Worm (Caenorhabditis elegans) whole organism, L4 larva: ENCODE data around the gene clec-208.
"Not testable (repeated sequence)": the region's sequence is repeated elsewhere in the genome, so short reads cannot be mapped to it uniquely, and the experiment has no call there.

Experiments
- D1046.2 ChIP-seq: fragments of 200-800 bp; sonication (Bioruptor generic); IDR thresholded peaks from 2 replicates; pipeline ENCODE4 v1.3.6; 2022; ENCODE audit warnings: missing genetic modification characterization, missing compliant biosample characterization
- R02D3.7 ChIP-seq: fragments of 150-350 bp; sonication (generic microtip); optimal IDR thresholded peaks from 3 replicates; lab custom pipeline; 2014; ENCODE audit warnings: missing biosample characterization, missing genetic modification characterization
- Y48G9A.11 ChIP-seq: fragments of 200-800 bp; sonication (Bioruptor generic); IDR thresholded peaks from 2 replicates; pipeline ENCODE4 v1.3.6; 2022; ENCODE audit warnings: missing genetic modification reagents, missing genetic modification characterization, missing compliant biosample characterization
- ZK337.2 ChIP-seq: fragments of 200-800 bp; sonication (Bioruptor generic); IDR thresholded peaks from 2 replicates; pipeline ENCODE4 v1.3.6; 2022; ENCODE audit warnings: missing genetic modification reagents, missing genetic modification characterization, missing compliant biosample characterization
- ZK546.5 ChIP-seq, 2 experiments: sonication (generic microtip); optimal IDR thresholded peaks; 2 replicates each; lab custom pipeline; 2017; ENCODE audit warnings: missing biosample characterization in 2 of 2, missing genetic modification characterization in 2 of 2
- aha-1 ChIP-seq: fragments of 150-350 bp; peaks from one replicate; lab custom pipeline; 2014; ENCODE audit warnings: missing biosample characterization, missing genetic modification characterization
- ama-1 ChIP-seq: fragments of 150-350 bp; optimal IDR thresholded peaks from 2 replicates; lab custom pipeline; 2014; ENCODE audit warnings: inconsistent platforms, mixed read lengths
- ceh-32 ChIP-seq: sonication (generic microtip); optimal IDR thresholded peaks from 2 replicates; lab custom pipeline; 2016; ENCODE audit warnings: mild to moderate bottlenecking, missing genetic modification characterization, missing compliant biosample characterization; ENCODE audit not compliant: poor library complexity
- ceh-82 ChIP-seq: sonication (generic microtip); optimal IDR thresholded peaks from 2 replicates; lab custom pipeline; 2017; ENCODE audit warnings: missing biosample characterization, missing genetic modification characterization
- daf-12 ChIP-seq: fragments of 150-350 bp; optimal IDR thresholded peaks from 2 replicates; lab custom pipeline; 2014; ENCODE audit warnings: missing biosample characterization, missing genetic modification reagents, missing genetic modification characterization
- daf-8 ChIP-seq: fragments of 200-800 bp; sonication (Bioruptor generic); IDR thresholded peaks from 2 replicates; pipeline ENCODE4 v1.3.6; 2022; ENCODE audit warnings: missing genetic modification characterization, missing compliant biosample characterization
- dmd-6 ChIP-seq: fragments of 200-800 bp; sonication (Bioruptor generic); IDR thresholded peaks from 2 replicates; pipeline ENCODE4 v1.3.6; 2022; ENCODE audit warnings: missing genetic modification reagents, missing genetic modification characterization, missing compliant biosample characterization
- dmd-8 ChIP-seq: fragments of 200-800 bp; sonication (Bioruptor generic); IDR thresholded peaks from 2 replicates; pipeline ENCODE4 v1.3.6; 2022; ENCODE audit warnings: missing genetic modification characterization, missing compliant biosample characterization
- gei-8 ChIP-seq: fragments of 200-800 bp; sonication (Bioruptor generic); optimal IDR thresholded peaks from 2 replicates; lab custom pipeline; 2018; ENCODE audit warnings: mild to moderate bottlenecking, missing genetic modification characterization, missing compliant biosample characterization
- hlh-11 ChIP-seq: fragments of 200-800 bp; sonication (Bioruptor generic); optimal IDR thresholded peaks from 2 replicates; lab custom pipeline; 2018; ENCODE audit warnings: mild to moderate bottlenecking, missing genetic modification characterization, missing compliant biosample characterization
- mep-1 ChIP-seq: fragments of 150-350 bp; sonication (generic microtip); optimal IDR thresholded peaks from 3 replicates; lab custom pipeline; 2014; ENCODE audit warnings: missing biosample characterization, missing genetic modification characterization
- mes-2 ChIP-seq: sonication (generic microtip); optimal IDR thresholded peaks from 2 replicates; lab custom pipeline; 2016; ENCODE audit warnings: missing genotype, mild to moderate bottlenecking, missing genetic modification characterization, missing compliant biosample characterization; ENCODE audit not compliant: poor library complexity, severe bottlenecking
- mxl-2 ChIP-seq: fragments of 200-800 bp; sonication (Bioruptor generic); conservative IDR thresholded peaks from 2 replicates; pipeline ENCODE4 v1.3.6; 2022; ENCODE audit warnings: missing genetic modification reagents, missing genetic modification characterization, missing compliant biosample characterization
- mxl-3 ChIP-seq: fragments of 200-800 bp; sonication (Bioruptor generic); optimal IDR thresholded peaks from 2 replicates; lab custom pipeline; 2018; ENCODE audit warnings: mild to moderate bottlenecking, missing genetic modification characterization, missing compliant biosample characterization
- nhr-28 ChIP-seq: fragments of 150-350 bp; optimal IDR thresholded peaks from 2 replicates; lab custom pipeline; 2014; ENCODE audit warnings: missing biosample characterization, missing genetic modification characterization
- pqm-1 ChIP-seq: sonication (generic microtip); optimal IDR thresholded peaks from 2 replicates; lab custom pipeline; 2017; ENCODE audit warnings: missing biosample characterization, missing genetic modification characterization
- saeg-2 ChIP-seq: fragments of 200-800 bp; sonication (Bioruptor generic); IDR thresholded peaks from 2 replicates; pipeline ENCODE4 v1.3.6; 2022; ENCODE audit warnings: missing genetic modification reagents, missing genetic modification characterization, missing compliant biosample characterization
- skn-1 ChIP-seq: fragments of 150-350 bp; optimal IDR thresholded peaks from 2 replicates; lab custom pipeline; 2014; ENCODE audit warnings: missing biosample characterization, missing genetic modification characterization
- spr-3 ChIP-seq: fragments of 200-800 bp; sonication (Bioruptor generic); optimal IDR thresholded peaks from 2 replicates; lab custom pipeline; 2018; ENCODE audit warnings: mild to moderate bottlenecking, missing genetic modification characterization, missing compliant biosample characterization
- tra-1 ChIP-seq: fragments of 200-800 bp; sonication (Bioruptor generic); IDR thresholded peaks from 2 replicates; pipeline ENCODE4 v1.3.6; 2022; ENCODE audit warnings: missing genetic modification reagents, missing genetic modification characterization, missing compliant biosample characterization
- unc-39 ChIP-seq: sonication (generic microtip); optimal IDR thresholded peaks from 2 replicates; lab custom pipeline; 2017; ENCODE audit warnings: missing biosample characterization, missing genetic modification characterization
- zip-11 ChIP-seq: fragments of 200-800 bp; sonication (Bioruptor generic); IDR thresholded peaks from 2 replicates; pipeline ENCODE4 v1.3.6; 2022; ENCODE audit warnings: missing genetic modification characterization, missing compliant biosample characterization

Gene clec-208

ce11 chrV:2144408-2144807, 46.7 kb downstream of the clec-208 start, which contains the start of gene F22F7.12:
F22F7.12 (minus strand) TSS chrV:2144508.
- TF ChIP-seq unc-39; mep-1 (tag; lab: Kevin White, UChicago); zip-11 (GFP tag; lab: Robert Waterston, UW): not testable (repeated sequence)

DNA sequence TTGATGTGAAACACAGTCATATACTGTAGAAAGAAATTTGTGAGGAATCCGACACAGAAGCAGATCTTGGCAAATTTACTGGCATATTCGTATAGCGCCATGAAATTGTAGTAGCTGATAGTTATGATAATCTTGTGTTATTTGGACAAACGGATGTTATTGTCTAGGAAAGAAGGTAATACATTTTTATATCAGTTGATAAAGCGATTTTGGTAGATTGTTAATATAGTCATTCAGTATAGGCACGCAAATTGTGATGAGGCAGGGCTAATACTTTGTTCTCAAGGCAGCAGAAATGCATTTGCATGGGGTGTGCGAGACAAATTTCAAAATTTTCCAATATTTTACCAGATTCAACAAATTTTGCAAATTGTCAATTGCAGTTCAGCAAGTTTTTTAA, 48.3 kb downstream of the clec-208 start, which contains the start of gene str-52:
Gene str-52 (minus strand): TSS at position 101 of the 400 bp plus-strand sequence.
- TF ChIP-seq ceh-32 (tag; lab: Kevin White, UChicago): no peak
- no peak for TF ChIP-seq tra-1
- TF ChIP-seq mxl-3 (GFP tag; lab: Kevin White, UChicago): no peak
- no peak for TF ChIP-seq mxl-2 (GFP tag; lab: Robert Waterston, UW)
- no peak for TF ChIP-seq hlh-11 (tag; lab: Kevin White, UChicago)
- no peak for TF ChIP-seq ceh-82 (tag; lab: Kevin White, UChicago)
- TF ChIP-seq R02D3.7: no peak
- TF ChIP-seq dmd-6 (GFP tag; lab: Robert Waterston, UW): no peak
- TF ChIP-seq pqm-1 (tag; lab: Kevin White, UChicago): no peak
- TF ChIP-seq Y48G9A.11 (GFP tag; lab: Robert Waterston, UW): no peak
- no peak for TF ChIP-seq ZK337.2 (GFP tag; lab: Robert Waterston, UW)
- no peak for TF ChIP-seq D1046.2
- no peak for TF ChIP-seq dmd-8 (GFP tag; lab: Robert Waterston, UW)
- no peak for TF ChIP-seq mes-2
- TF ChIP-seq spr-3 (GFP tag; lab: Kevin White, UChicago): no peak
- no peak for TF ChIP-seq saeg-2 (GFP tag; lab: Robert Waterston, UW)
- TF ChIP-seq skn-1: no peak
- no peak for TF ChIP-seq ZK546.5 (tag; optimal IDR thresholded peaks at IDR 0.05; lab: Kevin White, UChicago)
- TF ChIP-seq daf-12: no peak
- no peak for TF ChIP-seq aha-1 (tag; lab: Kevin White, UChicago)

DNA sequence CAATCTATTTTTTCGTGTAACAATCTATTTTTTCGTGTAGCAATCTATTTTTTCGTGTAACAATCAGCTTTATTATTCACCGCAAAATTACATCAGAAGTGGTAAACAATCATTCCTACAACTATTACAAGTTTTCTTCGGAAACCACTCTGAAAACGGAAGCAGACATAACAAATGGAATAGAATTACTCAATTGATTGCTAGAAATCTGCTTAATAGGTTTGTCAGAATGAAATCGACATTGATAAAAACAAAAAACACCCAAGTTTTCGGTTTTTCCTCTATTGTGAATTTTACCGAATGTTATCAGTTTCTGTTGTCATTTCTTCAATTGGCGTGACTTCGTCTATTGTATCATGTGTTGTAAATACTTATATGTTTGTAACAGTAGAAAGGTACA, 49.0 kb downstream of the clec-208 start, which contains the start of gene srbc-20:
Gene srbc-20 (plus strand): TSS at position 301 of the 400 bp plus-strand sequence.
- TF ChIP-seq D1046.2 (no peak), R02D3.7 (no peak), nhr-28 (tag; lab: Kevin White, UChicago) (no peak), dmd-6 (GFP tag; lab: Robert Waterston, UW) (no peak), gei-8 (no peak), ama-1 (lab: Kevin White, UChicago) (no peak), daf-8 (GFP tag; lab: Robert Waterston, UW) (no peak), hlh-11 (tag; lab: Kevin White, UChicago) (no peak)
